Worm (Caenorhabditis elegans) whole organism, L4 larva: ENCODE results near the gene C25H3.10.

Experiments used
- F10B5.3 ChIP-seq: sonication (generic microtip); optimal IDR thresholded peaks from 2 replicates; lab custom pipeline; 2016; ENCODE audit warnings: mild to moderate bottlenecking, missing genetic modification characterization, missing compliant biosample characterization
- F37D6.2 ChIP-seq: sonication (generic microtip); optimal IDR thresholded peaks from 2 replicates; lab custom pipeline; 2016; ENCODE audit warnings: mild to moderate bottlenecking, missing genetic modification characterization, missing compliant biosample characterization
- F49E8.2 ChIP-seq: sonication (generic microtip); optimal IDR thresholded peaks from 2 replicates; lab custom pipeline; 2016; ENCODE audit warnings: missing compliant biosample characterization, mild to moderate bottlenecking, missing genetic modification characterization, borderline replicate concordance
- R02D3.7 ChIP-seq: fragments of 150-350 bp; sonication (generic microtip); optimal IDR thresholded peaks from 3 replicates; lab custom pipeline; 2014; ENCODE audit warnings: missing biosample characterization, missing genetic modification characterization
- T20F7.1 ChIP-seq: fragments of 200-800 bp; sonication (Bioruptor generic); optimal IDR thresholded peaks from 2 replicates; lab custom pipeline; 2018; ENCODE audit warnings: mild to moderate bottlenecking, missing genetic modification characterization, missing compliant biosample characterization
- T26A8.4 ChIP-seq: fragments of 200-800 bp; sonication (Bioruptor generic); IDR thresholded peaks from 2 replicates; pipeline ENCODE4 v1.3.6; 2022; ENCODE audit warnings: missing genetic modification characterization, missing compliant biosample characterization
- Y48G9A.11 ChIP-seq: fragments of 200-800 bp; sonication (Bioruptor generic); IDR thresholded peaks from 2 replicates; pipeline ENCODE4 v1.3.6; 2022; ENCODE audit warnings: missing genetic modification reagents, missing genetic modification characterization, missing compliant biosample characterization
- Y75B8A.6 ChIP-seq: fragments of 200-800 bp; sonication (Bioruptor generic); IDR thresholded peaks from 2 replicates; pipeline ENCODE4 v1.3.6; 2022; ENCODE audit warnings: missing genetic modification reagents, missing genetic modification characterization, missing compliant biosample characterization
- ZK546.5 ChIP-seq, 2 experiments: sonication (generic microtip); optimal IDR thresholded peaks; 2 replicates each; lab custom pipeline; 2017; ENCODE audit warnings: missing biosample characterization in 2 of 2, missing genetic modification characterization in 2 of 2
- arid-1 ChIP-seq: fragments of 200-800 bp; sonication (Bioruptor generic); conservative IDR thresholded peaks from 2 replicates; pipeline ENCODE4 v1.3.6; 2022; ENCODE audit warnings: missing genetic modification reagents, missing genetic modification characterization, missing compliant biosample characterization
- attf-4 ChIP-seq: sonication (generic microtip); optimal IDR thresholded peaks from 3 replicates; lab custom pipeline; 2017; ENCODE audit warnings: missing biosample characterization, missing genetic modification characterization
- ceh-20 ChIP-seq: fragments of 200-800 bp; sonication (Bioruptor generic); IDR thresholded peaks from 2 replicates; pipeline ENCODE4 v1.3.6; 2022; ENCODE audit warnings: missing genetic modification reagents, missing genetic modification characterization, missing compliant biosample characterization
- ceh-28 ChIP-seq: fragments of 150-350 bp; optimal IDR thresholded peaks from 2 replicates; lab custom pipeline; 2014; ENCODE audit warnings: missing biosample characterization, missing genetic modification reagents, missing genetic modification characterization
- cey-2 ChIP-seq: sonication (generic microtip); optimal IDR thresholded peaks from 3 replicates; lab custom pipeline; 2017; ENCODE audit warnings: missing genetic modification characterization, mild to moderate bottlenecking, missing compliant biosample characterization, antibody characterized with exemption, borderline replicate concordance; ENCODE audit not compliant: insufficient read depth
- daf-8 ChIP-seq: fragments of 200-800 bp; sonication (Bioruptor generic); IDR thresholded peaks from 2 replicates; pipeline ENCODE4 v1.3.6; 2022; ENCODE audit warnings: missing genetic modification characterization, missing compliant biosample characterization
- dmd-8 ChIP-seq: fragments of 200-800 bp; sonication (Bioruptor generic); IDR thresholded peaks from 2 replicates; pipeline ENCODE4 v1.3.6; 2022; ENCODE audit warnings: missing genetic modification characterization, missing compliant biosample characterization
- dmd-9 ChIP-seq: fragments of 200-800 bp; sonication (Bioruptor generic); IDR thresholded peaks from 2 replicates; pipeline ENCODE4 v1.3.6; 2022; ENCODE audit warnings: missing genetic modification reagents, missing genetic modification characterization, missing compliant biosample characterization
- dve-1 ChIP-seq: sonication (generic microtip); optimal IDR thresholded peaks from 2 replicates; lab custom pipeline; 2017; ENCODE audit warnings: antibody characterized with exemption, mild to moderate bottlenecking, missing genetic modification characterization, missing compliant biosample characterization; ENCODE audit not compliant: insufficient read depth
- egl-43 ChIP-seq: fragments of 200-800 bp; sonication (Bioruptor generic); IDR thresholded peaks from 2 replicates; pipeline ENCODE4 v1.3.6; 2022; ENCODE audit warnings: missing genetic modification reagents, missing genetic modification characterization, missing compliant biosample characterization
- fkh-10 ChIP-seq: fragments of 150-350 bp; optimal IDR thresholded peaks from 2 replicates; lab custom pipeline; 2014; ENCODE audit warnings: missing biosample characterization, missing genetic modification reagents, missing genetic modification characterization
- hlh-30 ChIP-seq: sonication (generic microtip); optimal IDR thresholded peaks from 2 replicates; lab custom pipeline; 2017; ENCODE audit warnings: antibody characterized with exemption, mild to moderate bottlenecking, missing genetic modification characterization, missing compliant biosample characterization; ENCODE audit not compliant: insufficient read depth
- lin-38 ChIP-seq: fragments of 200-800 bp; sonication (Bioruptor generic); IDR thresholded peaks from 2 replicates; pipeline ENCODE4 v1.3.6; 2022; ENCODE audit warnings: missing genetic modification reagents, missing genetic modification characterization, missing compliant biosample characterization
- lin-39 ChIP-seq: fragments of 150-350 bp; optimal IDR thresholded peaks from 2 replicates; lab custom pipeline; 2014; ENCODE audit warnings: missing biosample characterization, missing genetic modification reagents, missing genetic modification characterization
- lsy-2 ChIP-seq, 2 experiments: fragments of 150-350 bp in 1 of 2; sonication (generic microtip) in 1 of 2; optimal IDR thresholded peaks; 2 replicates each; lab custom pipeline; 2014 to 2017; ENCODE audit warnings: missing biosample characterization in 2 of 2, missing genetic modification characterization in 2 of 2
- madf-5 ChIP-seq, 2 experiments: fragments of 200-800 bp; sonication (Bioruptor generic); IDR thresholded peaks; 2 replicates each; pipeline ENCODE4 v1.3.6; 2022; ENCODE audit warnings: missing compliant biosample characterization in 2 of 2, missing genetic modification characterization in 2 of 2
- madf-9 ChIP-seq: fragments of 200-800 bp; sonication (Bioruptor generic); conservative IDR thresholded peaks from 2 replicates; pipeline ENCODE4 v1.3.6; 2022; ENCODE audit warnings: missing genetic modification reagents, missing genetic modification characterization, missing compliant biosample characterization
- mdl-1 ChIP-seq, 2 experiments: fragments of 150-350 bp in 1 of 2; sonication (generic microtip) in 1 of 2; optimal IDR thresholded peaks; 2 replicates each; lab custom pipeline; 2014 to 2017; ENCODE audit warnings: missing biosample characterization in 2 of 2, missing genetic modification characterization in 2 of 2
- mdt-29 ChIP-seq: fragments of 200-800 bp; sonication (Bioruptor generic); IDR thresholded peaks from 2 replicates; pipeline ENCODE4 v1.3.6; 2022; ENCODE audit warnings: missing genetic modification reagents, missing genetic modification characterization, missing compliant biosample characterization
- mes-2 ChIP-seq: sonication (generic microtip); optimal IDR thresholded peaks from 2 replicates; lab custom pipeline; 2016; ENCODE audit warnings: missing genotype, mild to moderate bottlenecking, missing genetic modification characterization, missing compliant biosample characterization; ENCODE audit not compliant: poor library complexity, severe bottlenecking
- mxl-2 ChIP-seq: fragments of 200-800 bp; sonication (Bioruptor generic); conservative IDR thresholded peaks from 2 replicates; pipeline ENCODE4 v1.3.6; 2022; ENCODE audit warnings: missing genetic modification reagents, missing genetic modification characterization, missing compliant biosample characterization
- nhr-10 ChIP-seq: fragments of 150-350 bp; optimal IDR thresholded peaks from 2 replicates; lab custom pipeline; 2014; ENCODE audit warnings: missing biosample characterization, missing genetic modification characterization
- nhr-102 ChIP-seq: sonication (generic microtip); optimal IDR thresholded peaks from 2 replicates; lab custom pipeline; 2016; ENCODE audit warnings: mild to moderate bottlenecking, missing genetic modification characterization, moderate library complexity, missing compliant biosample characterization
- nhr-111 ChIP-seq: fragments of 200-800 bp; sonication (Bioruptor generic); optimal IDR thresholded peaks from 2 replicates; lab custom pipeline; 2018; ENCODE audit warnings: mild to moderate bottlenecking, missing genetic modification characterization, missing compliant biosample characterization
- nhr-41 ChIP-seq: fragments of 200-800 bp; sonication (Bioruptor generic); IDR thresholded peaks from 2 replicates; pipeline ENCODE4 v1.3.6; 2022; ENCODE audit warnings: missing genetic modification reagents, missing genetic modification characterization, missing compliant biosample characterization
- nhr-76 ChIP-seq: fragments of 150-350 bp; optimal IDR thresholded peaks from 2 replicates; lab custom pipeline; 2014; ENCODE audit warnings: missing biosample characterization, missing genetic modification characterization
- pha-4 ChIP-seq, 2 experiments: fragments of 150-350 bp in 1 of 2; fragments of 200-800 bp in 1 of 2; sonication (Bioruptor generic) in 1 of 2; IDR thresholded peaks in 1 of 2; optimal IDR thresholded peaks in 1 of 2; 2 replicates each; pipeline versions ENCODE4 v1.3.6 to Lab custom; 2014 to 2022; ENCODE audit warnings: missing genetic modification characterization in 2 of 2, missing genetic modification reagents in 2 of 2, missing biosample characterization in 1 of 2, missing compliant biosample characterization in 1 of 2
- rbr-2 ChIP-seq: sonication (generic microtip); optimal IDR thresholded peaks from 2 replicates; lab custom pipeline; 2016; ENCODE audit warnings: missing genotype, missing genetic modification characterization, missing compliant biosample characterization
- set-16 ChIP-seq: fragments of 200-800 bp; sonication (Bioruptor generic); IDR thresholded peaks from 2 replicates; pipeline ENCODE4 v1.3.6; 2022; ENCODE audit warnings: missing genetic modification reagents, missing genetic modification characterization, missing compliant biosample characterization
- snpc-1.2 ChIP-seq: fragments of 200-800 bp; sonication (Bioruptor generic); IDR thresholded peaks from 2 replicates; pipeline ENCODE4 v1.3.6; 2022; ENCODE audit warnings: missing genetic modification reagents, missing genetic modification characterization, missing compliant biosample characterization
- spr-3 ChIP-seq: fragments of 200-800 bp; sonication (Bioruptor generic); optimal IDR thresholded peaks from 2 replicates; lab custom pipeline; 2018; ENCODE audit warnings: mild to moderate bottlenecking, missing genetic modification characterization, missing compliant biosample characterization
- tag-97 ChIP-seq: fragments of 200-800 bp; sonication (Bioruptor generic); IDR thresholded peaks from 2 replicates; pipeline ENCODE4 v1.3.6; 2022; ENCODE audit warnings: missing genetic modification characterization, missing compliant biosample characterization
- tra-1 ChIP-seq: fragments of 200-800 bp; sonication (Bioruptor generic); IDR thresholded peaks from 2 replicates; pipeline ENCODE4 v1.3.6; 2022; ENCODE audit warnings: missing genetic modification reagents, missing genetic modification characterization, missing compliant biosample characterization
- vab-7 ChIP-seq: fragments of 200-800 bp; sonication (Bioruptor generic); IDR thresholded peaks from 2 replicates; pipeline ENCODE4 v1.3.6; 2022; ENCODE audit warnings: missing genetic modification reagents, missing genetic modification characterization, missing compliant biosample characterization
- zfp-2 ChIP-seq: sonication (generic microtip); optimal IDR thresholded peaks from 2 replicates; lab custom pipeline; 2016; ENCODE audit warnings: mild to moderate bottlenecking, missing genetic modification characterization, missing compliant biosample characterization
- zip-11 ChIP-seq: fragments of 200-800 bp; sonication (Bioruptor generic); IDR thresholded peaks from 2 replicates; pipeline ENCODE4 v1.3.6; 2022; ENCODE audit warnings: missing genetic modification characterization, missing compliant biosample characterization
- zip-2 ChIP-seq: fragments of 150-350 bp; optimal IDR thresholded peaks from 2 replicates; lab custom pipeline; 2014; ENCODE audit warnings: missing biosample characterization, missing genetic modification characterization

C25H3.10 gene

ce11 chrII:5661735-5662177 is 37.0 kb downstream of the C25H3.10 start (continued):
- TF ChIP-seq arid-1 (GFP tag; lab: Robert Waterston, UW) (peak; percentile 97), nhr-111 (peak; percentile 99), F10B5.3 (tag; lab: Kevin White, UChicago) (peak; percentile 17), Y75B8A.6 (GFP tag; lab: Robert Waterston, UW) (peak; percentile 98), nhr-76 (tag; lab: Kevin White, UChicago) (no peak), ceh-28 (tag; lab: Kevin White, UChicago) (peak; percentile 76), hlh-30 (peak; percentile 89), zfp-2 (peak; percentile 57), F37D6.2 (tag; lab: Kevin White, UChicago) (peak; percentile 91), lsy-2 (tag; optimal IDR thresholded peaks at IDR 0.05; lab: Kevin White, UChicago) (peak; percentile 86 to 89), madf-9 (peak; percentile 90), nhr-102 (tag; lab: Kevin White, UChicago) (peak; percentile 70), set-16 (GFP tag; lab: Robert Waterston, UW) (peak; percentile 99), tag-97 (GFP tag; lab: Robert Waterston, UW) (peak; percentile 90), R02D3.7 (tag; lab: Kevin White, UChicago) (no peak), spr-3 (peak; percentile 94), fkh-10 (peak; percentile 85), mxl-2 (GFP tag; lab: Robert Waterston, UW) (peak; percentile 51; the same call in 1 of the 2 replicates), nhr-10 (tag; lab: Kevin White, UChicago) (peak; percentile 77), nhr-41 (GFP tag; lab: Robert Waterston, UW) (peak; percentile 95), snpc-1.2 (peak; percentile 94), mdt-29 (GFP tag; lab: Robert Waterston, UW) (peak; percentile 94), cey-2 (tag; lab: Kevin White, UChicago) (no peak), lin-38 (GFP tag; lab: Robert Waterston, UW) (peak; percentile 89), mes-2 (tag; lab: Kevin White, UChicago) (peak; percentile 86), Y48G9A.11 (peak; percentile 95), zip-11 (GFP tag; lab: Robert Waterston, UW) (peak; percentile 67; the same call in 1 of the 2 replicates), lin-39 (tag; lab: Kevin White, UChicago) (no peak)

ce11 chrII:5660736-5661734 is 37.7 kb downstream of the C25H3.10 start, which contains the start of the genes ift-43 and mdt-26:
ift-43 (minus strand) TSS chrII:5660786.
mdt-26 (plus strand) TSS chrII:5661181.
- TF ChIP-seq zip-11 (GFP tag; lab: Robert Waterston, UW) (no peak), zip-2 (tag; lab: Kevin White, UChicago) (no peak), tra-1 (GFP tag; lab: Robert Waterston, UW) (peak; percentile 46; the same call in 1 of the 2 replicates), ceh-20 (GFP tag; lab: Robert Waterston, UW) (peak; percentile 67), daf-8 (GFP tag; lab: Robert Waterston, UW) (no peak), spr-3 (no peak), dmd-9 (no peak), F49E8.2 (tag; lab: Kevin White, UChicago) (no peak), pha-4 (GFP tag; IDR thresholded peaks at IDR 0.05; lab: Robert Waterston, UW) (peak; percentile 72; the same call in 1 of the 2 replicates), pha-4 (tag; optimal IDR thresholded peaks at IDR 0.05; lab: Kevin White, UChicago) (no peak), R02D3.7 (tag; lab: Kevin White, UChicago) (no peak), T26A8.4 (GFP tag; lab: Robert Waterston, UW) (peak; percentile 82), mdl-1 (tag; optimal IDR thresholded peaks at IDR 0.05; lab: Kevin White, UChicago) (peak; percentile 76 to 88), ZK546.5 (tag; optimal IDR thresholded peaks at IDR 0.05; lab: Kevin White, UChicago) (peak in 1 of 2 experiments; percentile 3), dmd-8 (GFP tag; lab: Robert Waterston, UW) (peak; percentile 74; the same call in 1 of the 2 replicates), egl-43 (GFP tag; lab: Robert Waterston, UW) (peak; percentile 95), dve-1 (tag; lab: Kevin White, UChicago) (peak; percentile 79), attf-4 (no peak), vab-7 (0 out of 2 replicates have a peak, but pooled peaks have one; percentile 42), T20F7.1 (GFP tag; lab: Kevin White, UChicago) (no peak), rbr-2 (peak; percentile 76), madf-5 (GFP tag; IDR thresholded peaks at IDR 0.05; lab: Robert Waterston, UW) (0 out of 4 replicates have a peak, but pooled peaks of 1 of the 2 experiments have one; percentile 30)
